Fruit fly (Drosophila melanogaster) Kc167 (cell line): Measurements from ENCODE around the gene SecCl.

Experiments used
- Myc ChIP-seq: fragments of >200 bp; optimal IDR thresholded peaks from 2 replicates; lab custom pipeline; 2017; ENCODE audit warnings: missing external identifiers
- Sin3A ChIP-seq: fragments of >200 bp; optimal IDR thresholded peaks from 2 replicates; lab custom pipeline; 2018; ENCODE audit warnings: missing external identifiers
- h ChIP-seq: fragments of >200 bp; optimal IDR thresholded peaks from 3 replicates; lab custom pipeline; 2018; ENCODE audit warnings: missing external identifiers
- insv ChIP-seq: fragments of >200 bp; optimal IDR thresholded peaks from 3 replicates; lab custom pipeline; 2018; ENCODE audit warnings: missing external identifiers
- psq ChIP-seq: fragments of >200 bp; optimal IDR thresholded peaks from 2 replicates; lab custom pipeline; 2017; ENCODE audit warnings: missing external identifiers
- ttk ChIP-seq: sonication (Bioruptor generic); optimal IDR thresholded peaks from 2 replicates; lab custom pipeline; 2017; ENCODE audit warnings: missing external identifiers

The SecCl gene

DNA sequence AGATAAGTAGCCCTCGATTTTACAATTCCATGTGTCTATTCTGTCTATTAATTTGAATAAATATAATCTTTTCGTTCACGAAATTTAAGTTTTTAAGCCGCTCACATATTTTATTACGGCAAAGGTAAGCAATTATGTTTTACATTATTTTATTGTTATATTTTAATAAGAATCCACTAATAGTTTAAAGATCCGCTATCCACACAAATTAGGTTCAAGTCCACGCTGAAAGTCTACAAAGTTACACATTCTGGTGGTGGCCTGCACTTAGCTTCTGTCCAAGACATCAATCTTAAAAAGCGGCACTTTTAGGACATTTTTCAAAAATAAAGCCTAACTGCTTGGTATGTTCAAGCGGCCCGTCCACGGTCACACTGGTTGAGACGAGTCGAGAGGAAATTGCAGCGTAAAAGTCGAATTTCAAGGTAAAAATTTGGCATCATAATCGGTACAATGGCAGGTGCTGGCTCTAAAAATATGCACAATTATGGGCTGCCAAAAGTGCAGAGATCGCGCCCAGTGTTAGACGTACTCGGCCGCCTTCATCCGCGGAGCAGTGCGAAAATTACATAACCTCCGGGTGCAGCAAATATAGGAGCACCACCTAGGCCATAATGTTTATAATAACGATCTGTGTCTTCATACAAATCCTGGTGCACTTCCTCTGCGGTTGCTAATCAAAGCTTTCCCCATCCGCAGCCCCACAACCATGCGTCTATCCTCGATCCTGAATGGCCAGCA, 5.0 kb downstream of the SecCl start, which contains the start of the genes UQCR-Q and CG46525:
UQCR-Q (plus strand) TSS at position 51 of the 741 bp plus-strand sequence.
CG46525 (plus strand) TSS at position 510 of the 741 bp plus-strand sequence.
- TF ChIP-seq ttk (lab: Kevin White, UChicago) (no peak), Sin3A (no peak), Myc (lab: Kevin White, UChicago) (no peak)

- TF ChIP-seq h (lab: Kevin White, UChicago) (no peak), Myc (lab: Kevin White, UChicago) (no peak), psq (no peak), Sin3A (no peak), insv (no peak), ttk (lab: Kevin White, UChicago) (no peak)
These were observed 6.1 kb downstream of the SecCl start, which contains the start of gene CG34250 for dm6 chr3L:17475979-17476393. Gene CG34250 (plus strand): TSS chr3L:17476222.

DNA sequence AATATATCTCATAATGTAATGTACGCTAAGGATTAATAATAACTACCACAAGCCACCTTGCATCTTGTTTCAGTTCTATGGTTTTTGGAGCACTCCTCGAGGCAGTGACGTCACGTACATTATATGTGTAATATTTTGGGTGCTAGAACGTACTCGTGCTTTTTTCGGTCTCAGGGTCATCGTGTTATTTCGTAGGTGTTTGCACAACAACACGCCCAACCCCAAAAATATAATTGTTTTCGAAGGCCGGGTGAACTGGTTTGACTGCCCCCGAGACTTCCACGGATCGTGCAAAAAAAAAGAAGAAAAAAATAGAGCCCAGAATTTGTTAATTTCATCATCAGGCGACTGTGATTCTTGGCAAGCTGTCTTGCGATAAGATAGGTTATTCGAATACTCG, 6.6 kb downstream of the SecCl start:
- TF ChIP-seq ttk (lab: Kevin White, UChicago) (no peak), Myc (lab: Kevin White, UChicago) (no peak), psq (no peak), Sin3A (no peak), insv (no peak)

DNA sequence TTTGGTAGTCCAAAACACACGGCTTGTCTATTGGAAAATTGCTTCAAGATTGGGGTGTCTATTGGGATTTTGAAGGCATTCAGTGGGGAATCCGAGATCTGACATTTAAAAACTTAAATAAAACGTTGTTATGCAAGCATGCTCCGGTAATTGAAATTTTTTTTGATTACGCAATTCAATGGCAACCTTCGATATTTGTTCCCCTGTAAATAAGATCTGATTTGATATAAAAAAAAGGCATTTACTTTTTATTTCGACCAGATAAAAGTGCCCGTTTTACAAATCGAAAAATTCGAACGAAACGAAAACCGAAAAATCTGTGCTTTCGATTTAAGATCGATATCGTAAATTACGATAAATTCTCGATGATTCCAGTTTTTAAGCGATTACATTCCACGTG, 8.9 kb downstream of the SecCl start, which contains the start of the genes CG13733 and qjt:
CG13733 (minus strand) TSS at position 101 of the 400 bp plus-strand sequence.
qjt (plus strand) TSS at position 271 of the 400 bp plus-strand sequence.
- no peak for TF ChIP-seq Sin3A
- no peak for TF ChIP-seq psq
- TF ChIP-seq insv, result no peak
- TF ChIP-seq h (lab: Kevin White, UChicago), result no peak
- TF ChIP-seq ttk (lab: Kevin White, UChicago), result no peak
- no peak for TF ChIP-seq Myc (lab: Kevin White, UChicago)

DNA sequence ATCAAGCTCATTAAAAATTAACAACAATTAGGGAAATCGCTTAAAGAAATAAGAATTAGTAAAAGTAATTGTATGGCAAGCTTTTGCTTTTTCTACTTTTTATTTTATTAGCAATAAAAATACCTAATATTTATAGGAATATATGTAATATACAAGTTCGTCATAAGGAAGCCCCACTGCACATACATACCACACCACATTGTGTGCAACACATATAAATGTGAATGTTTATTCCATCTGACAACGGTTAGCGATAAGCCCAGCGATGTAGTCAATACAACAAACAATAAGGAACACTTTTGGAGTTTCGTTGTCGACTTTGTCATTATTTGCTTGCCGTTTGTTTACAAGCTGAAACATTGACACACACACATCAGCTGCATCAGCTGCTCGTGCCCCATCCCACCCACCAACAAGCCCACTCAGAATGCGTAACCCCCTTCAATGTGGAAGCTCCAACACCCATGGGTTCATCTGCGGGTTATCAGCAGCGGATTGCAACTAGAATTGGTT, 15.4 kb downstream of the SecCl start:
- no peak for TF ChIP-seq Myc (lab: Kevin White, UChicago)
- TF ChIP-seq insv, result no peak
- no peak for TF ChIP-seq Sin3A
- no peak for TF ChIP-seq ttk (lab: Kevin White, UChicago)
- no peak for TF ChIP-seq h (lab: Kevin White, UChicago)
- no peak for TF ChIP-seq psq

DNA sequence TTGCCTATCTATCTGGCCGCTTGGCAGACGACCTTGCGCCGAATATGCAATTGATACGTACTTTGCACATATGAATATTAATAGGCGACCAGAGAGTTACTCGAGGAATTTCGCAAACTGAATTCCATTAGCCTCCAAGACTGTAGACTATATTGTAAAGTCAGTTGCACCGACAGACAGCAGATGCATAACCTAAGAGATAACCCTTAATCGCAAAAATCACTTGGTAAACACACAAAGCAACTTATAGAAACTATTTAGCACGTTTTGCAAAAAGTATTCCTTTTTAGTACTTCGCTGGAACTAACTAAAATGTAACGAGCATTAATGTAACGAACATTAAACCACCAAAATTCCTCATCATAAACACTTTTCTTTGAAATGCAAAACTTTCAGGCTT, 16.2 kb downstream of the SecCl start, which contains the start of gene CG6333:
CG6333 (minus strand) TSS at position 101 of the 400 bp plus-strand sequence.
- TF ChIP-seq ttk (lab: Kevin White, UChicago) (no peak), insv (no peak), psq (no peak), h (lab: Kevin White, UChicago) (no peak), Sin3A (no peak)

DNA sequence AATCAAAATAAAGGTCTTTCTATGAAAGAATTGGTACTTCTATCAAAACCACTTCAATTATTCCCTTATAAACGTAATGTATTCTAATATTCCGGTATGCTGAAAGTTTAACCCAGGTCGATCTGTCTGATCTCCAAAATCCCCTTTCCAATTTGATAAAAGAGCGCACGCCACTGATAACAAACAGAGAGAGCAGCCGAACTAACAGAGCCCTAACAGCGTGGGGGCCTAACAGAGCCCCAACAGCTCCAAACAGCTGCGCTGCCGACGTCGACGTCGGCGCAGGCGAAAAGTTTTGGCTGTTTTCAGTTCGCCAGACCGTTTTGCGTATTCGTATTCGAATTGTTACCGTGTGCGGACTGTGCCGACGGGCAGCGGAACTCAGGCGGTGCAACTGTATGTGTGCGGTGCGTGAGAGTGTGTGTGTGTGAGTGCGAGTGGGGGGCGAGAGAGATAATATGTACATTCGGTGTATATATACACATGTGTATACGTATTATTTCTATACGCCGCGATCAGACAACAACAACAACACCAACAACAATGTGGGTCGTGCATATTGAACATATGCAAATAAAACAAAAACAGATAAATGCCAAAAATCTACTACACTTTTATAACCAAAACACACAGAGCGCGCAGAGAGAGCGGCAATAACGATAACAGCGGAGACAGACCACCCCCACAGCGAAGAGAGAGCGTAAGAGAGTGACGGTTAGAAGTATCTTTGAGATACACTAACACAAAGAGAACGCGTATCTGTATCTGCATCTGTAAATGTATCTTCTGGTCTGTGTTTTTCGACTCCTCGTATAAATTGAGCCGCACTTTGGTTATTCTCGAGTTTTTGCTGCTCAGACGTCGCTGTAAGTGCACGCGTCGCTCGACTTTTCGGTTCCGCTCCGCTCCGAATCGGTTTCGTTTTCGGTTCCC, 17.1 kb downstream of the SecCl start, which contains the start of gene Oatp74D:
Oatp74D (plus strand) TSS at position 325 of the 933 bp plus-strand sequence.
- TF ChIP-seq h (lab: Kevin White, UChicago) (no peak), Sin3A (no peak), insv (no peak), psq (no peak), ttk (lab: Kevin White, UChicago) (no peak), Myc (lab: Kevin White, UChicago) (no peak)

dm6 chr3L:17488622-17489391, 18.9 kb downstream of the SecCl start:
- TF ChIP-seq Myc (lab: Kevin White, UChicago) (no peak), h (lab: Kevin White, UChicago) (no peak), ttk (lab: Kevin White, UChicago) (no peak), Sin3A (no peak), psq (no peak), insv (no peak)

DNA sequence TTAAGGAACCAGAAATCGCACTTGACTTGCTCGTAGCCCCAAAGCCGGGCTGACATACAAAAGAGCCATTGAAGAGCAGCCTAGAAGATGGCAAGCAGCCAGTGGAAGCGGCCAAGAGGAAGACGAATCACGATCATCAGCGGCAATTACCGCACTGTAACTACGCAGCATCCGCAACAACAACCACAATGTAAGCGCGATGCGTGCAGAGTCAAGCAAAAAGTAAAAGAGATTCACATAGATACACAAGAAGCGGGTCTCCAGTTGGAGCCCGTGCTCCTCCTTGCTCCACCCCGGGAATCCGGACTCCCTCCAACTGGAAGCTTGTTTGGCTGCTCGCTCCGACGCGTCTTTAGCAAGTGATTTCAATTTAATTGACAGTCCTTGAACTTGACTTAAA, 21.7 kb downstream of the SecCl start:
- TF ChIP-seq ttk (lab: Kevin White, UChicago) (no peak), psq (no peak), Myc (lab: Kevin White, UChicago) (no peak), Sin3A (no peak)

DNA sequence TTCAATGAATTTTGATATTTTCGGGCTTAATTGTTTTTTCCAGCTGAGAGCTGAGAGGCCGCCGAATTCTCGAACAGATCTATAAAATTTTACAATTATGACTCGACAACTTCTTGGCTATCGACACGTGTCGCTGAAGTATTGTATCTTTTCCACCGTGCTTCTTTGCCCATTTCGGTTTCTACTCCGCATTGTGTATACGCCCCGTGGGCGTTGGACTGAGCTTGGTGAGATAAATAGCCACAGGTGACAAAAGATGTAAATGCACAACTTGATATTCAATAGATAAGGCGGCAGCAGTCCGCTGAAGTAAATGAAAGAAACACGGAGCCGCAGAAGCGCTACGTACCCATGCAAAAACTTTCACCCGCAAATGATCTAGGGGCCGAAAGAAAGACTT, 23.3 kb downstream of the SecCl start:
- TF ChIP-seq insv, result no peak
- no peak for TF ChIP-seq psq
- no peak for TF ChIP-seq h (lab: Kevin White, UChicago)
- TF ChIP-seq Sin3A, result no peak
- TF ChIP-seq Myc (lab: Kevin White, UChicago), result no peak
- no peak for TF ChIP-seq ttk (lab: Kevin White, UChicago)

dm6 chr3L:17493807-17494404, 24.0 kb downstream of the SecCl start:
- TF ChIP-seq insv (no peak), h (lab: Kevin White, UChicago) (no peak), Sin3A (no peak), Myc (lab: Kevin White, UChicago) (no peak), psq (no peak), ttk (lab: Kevin White, UChicago) (no peak)
